Worm (Caenorhabditis elegans) whole organism, L2 larva: Measurements from ENCODE around the gene nit-1.

ENCODE experiments used
- fos-1 ChIP-seq: fragments of 150-350 bp; optimal IDR thresholded peaks from 2 replicates; lab custom pipeline; 2014; ENCODE audit warnings: missing biosample characterization, missing genetic modification characterization
- lin-13 ChIP-seq: fragments of 150-350 bp; optimal IDR thresholded peaks from 2 replicates; lab custom pipeline; 2014; ENCODE audit warnings: missing biosample characterization, missing genetic modification reagents, missing genetic modification characterization
- nhr-237 ChIP-seq: fragments of 150-350 bp; optimal IDR thresholded peaks from 2 replicates; lab custom pipeline; 2014; ENCODE audit warnings: missing biosample characterization, missing genetic modification characterization
- sem-4 ChIP-seq: fragments of 150-350 bp; optimal IDR thresholded peaks from 2 replicates; lab custom pipeline; 2014; ENCODE audit warnings: missing biosample characterization, missing genetic modification reagents, missing genetic modification characterization
- unc-55 ChIP-seq: fragments of 150-350 bp; sonication (generic microtip); optimal IDR thresholded peaks from 3 replicates; lab custom pipeline; 2014; ENCODE audit warnings: missing biosample characterization, missing genetic modification reagents, missing genetic modification characterization
- ztf-11 ChIP-seq: sonication (generic microtip); optimal IDR thresholded peaks from 2 replicates; lab custom pipeline; 2017; ENCODE audit warnings: missing biosample characterization, missing genetic modification characterization

DNA sequence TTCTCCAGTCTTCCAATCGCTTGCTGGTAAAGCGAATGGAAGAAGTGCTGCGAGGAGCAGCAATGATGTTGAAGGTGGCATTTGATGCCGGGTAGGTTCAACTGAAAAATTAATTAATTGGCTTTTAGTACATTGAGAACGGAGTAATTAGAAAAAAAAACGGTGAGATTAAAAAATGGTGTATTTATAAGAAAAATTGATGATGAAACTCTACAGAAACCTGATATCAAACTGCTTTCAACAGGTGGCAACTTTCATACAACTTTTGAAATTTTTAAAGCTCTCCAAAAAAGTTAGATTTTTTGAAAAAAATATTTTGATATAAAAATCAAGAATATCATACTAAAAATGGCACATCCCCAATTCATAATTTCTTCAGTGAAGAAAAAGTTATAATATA is 8.0 kb upstream of the nit-1 start, which contains the start of gene pat-3:
- no peak for TF ChIP-seq ztf-11 (tag; lab: Kevin White, UChicago)
- TF ChIP-seq unc-55 (GFP tag; lab: Kevin White, UChicago): no peak
- TF ChIP-seq sem-4 (tag; lab: Kevin White, UChicago): no peak
- TF ChIP-seq nhr-237 (tag; lab: Kevin White, UChicago): no peak
- TF ChIP-seq lin-13 (GFP tag; lab: Kevin White, UChicago): no peak
- TF ChIP-seq fos-1 (tag; lab: Kevin White, UChicago): no peak
